Worm (Caenorhabditis elegans) whole organism, young adult: ENCODE measurements around the gene mthf-1.

Source experiments
- C17E4.6 ChIP-seq: fragments of 200-800 bp; sonication (Bioruptor generic); IDR thresholded peaks from 2 replicates; pipeline ENCODE4 v1.3.6; 2022; ENCODE audit warnings: missing genetic modification reagents, missing genetic modification characterization, missing compliant biosample characterization
- F23B12.7 ChIP-seq: sonication (generic microtip); optimal IDR thresholded peaks from 2 replicates; lab custom pipeline; 2017; ENCODE audit warnings: missing genetic modification characterization, mild to moderate bottlenecking, missing compliant biosample characterization, antibody characterized with exemption, moderate library complexity; ENCODE audit not compliant: insufficient read depth
- bed-1 ChIP-seq: fragments of 200-800 bp; sonication (Bioruptor generic); IDR thresholded peaks from 2 replicates; pipeline ENCODE4 v1.3.6; 2022; ENCODE audit warnings: missing genetic modification reagents, missing genetic modification characterization, missing compliant biosample characterization
- bed-2 ChIP-seq: fragments of 200-800 bp; sonication (Bioruptor generic); IDR thresholded peaks from 2 replicates; pipeline ENCODE4 v1.3.6; 2022; ENCODE audit warnings: missing genetic modification reagents, missing genetic modification characterization, missing compliant biosample characterization
- ceh-100 ChIP-seq: fragments of 200-800 bp; sonication (Bioruptor generic); IDR thresholded peaks from 2 replicates; pipeline ENCODE4 v1.3.6; 2022; ENCODE audit warnings: missing genetic modification reagents, missing genetic modification characterization, missing compliant biosample characterization
- fkh-3 ChIP-seq: sonication (generic microtip); optimal IDR thresholded peaks from 2 replicates; lab custom pipeline; 2016; ENCODE audit warnings: mild to moderate bottlenecking, missing genetic modification characterization, missing compliant biosample characterization
- gei-17 ChIP-seq: fragments of 200-800 bp; sonication (Bioruptor generic); optimal IDR thresholded peaks from 2 replicates; lab custom pipeline; 2018; ENCODE audit warnings: mild to moderate bottlenecking, missing genetic modification characterization, missing compliant biosample characterization
- lin-54 ChIP-seq: fragments of 200-800 bp; sonication (Bioruptor generic); optimal IDR thresholded peaks from 2 replicates; lab custom pipeline; 2018; ENCODE audit warnings: mild to moderate bottlenecking, missing genetic modification characterization, missing compliant biosample characterization
- lir-1 ChIP-seq: fragments of 200-800 bp; sonication (Bioruptor generic); conservative IDR thresholded peaks from 2 replicates; pipeline ENCODE4 v1.3.6; 2022; ENCODE audit warnings: missing genetic modification reagents, missing genetic modification characterization, missing compliant biosample characterization
- lsl-1 ChIP-seq: fragments of 200-800 bp; sonication (Bioruptor generic); optimal IDR thresholded peaks from 2 replicates; lab custom pipeline; 2018; ENCODE audit warnings: mild to moderate bottlenecking, missing genetic modification characterization, moderate library complexity, missing compliant biosample characterization
- mcd-1 ChIP-seq: fragments of 200-800 bp; sonication (Bioruptor generic); IDR thresholded peaks from 2 replicates; pipeline ENCODE4 v1.3.6; 2022; ENCODE audit warnings: missing genetic modification reagents, missing genetic modification characterization, missing compliant biosample characterization
- nfya-1 ChIP-seq: sonication (generic microtip); optimal IDR thresholded peaks from 2 replicates; lab custom pipeline; 2017; ENCODE audit warnings: antibody characterized with exemption, missing compliant biosample characterization, missing genetic modification characterization, borderline replicate concordance; ENCODE audit not compliant: insufficient read depth
- rpc-1 ChIP-seq, 2 experiments: fragments of 150-350 bp in 1 of 2; sonication (generic microtip) in 1 of 2; optimal IDR thresholded peaks; 2 replicates each; lab custom pipeline; 2014 to 2018; ENCODE audit warnings: missing biosample characterization in 1 of 2, missing genetic modification characterization in 1 of 2, missing genetic modification reagents in 1 of 2, missing genotype in 1 of 2
- unc-62 ChIP-seq: fragments of 150-350 bp; optimal IDR thresholded peaks from 2 replicates; lab custom pipeline; 2014; ENCODE audit warnings: missing biosample characterization, missing genetic modification reagents, missing genetic modification characterization

DNA sequence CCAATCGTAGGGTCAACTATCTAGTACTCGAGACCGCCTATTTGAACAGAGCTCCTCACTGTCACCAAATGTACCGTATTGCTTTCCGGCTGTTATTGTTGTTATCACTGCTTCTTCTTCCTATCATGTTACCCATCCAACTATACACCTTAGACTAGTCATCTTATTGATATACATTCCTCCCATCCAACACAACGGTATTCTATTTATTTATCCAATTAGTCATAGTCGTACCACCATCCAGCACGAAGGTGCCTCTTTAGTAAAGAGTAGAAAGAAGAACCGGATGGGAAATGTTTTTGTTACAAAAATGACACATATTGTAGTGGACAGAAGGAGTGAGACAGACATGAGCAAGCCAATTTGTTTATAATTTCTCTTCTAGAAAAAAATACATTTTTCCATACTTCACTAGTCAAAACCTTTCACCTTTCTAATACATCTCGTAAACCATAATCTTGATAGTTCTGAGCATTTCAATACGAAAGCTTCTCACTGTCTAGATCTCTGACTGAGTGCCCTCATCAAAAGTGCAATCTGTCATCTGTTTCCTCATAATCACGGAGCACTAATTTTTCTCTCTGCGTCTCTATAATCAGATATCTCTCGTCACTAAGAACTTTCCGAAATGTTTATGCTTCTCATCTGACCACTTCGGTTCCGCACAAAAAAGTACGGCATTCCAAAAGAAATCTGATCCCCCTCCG, 32.7 kb upstream of the mthf-1 start:
- TF ChIP-seq C17E4.6 (GFP tag; lab: Robert Waterston, UW) (no peak), gei-17 (GFP tag; lab: Kevin White, UChicago) (no peak), lin-54 (no peak), mcd-1 (GFP tag; lab: Robert Waterston, UW) (no peak), unc-62 (GFP tag; lab: Kevin White, UChicago) (no peak), bed-2 (GFP tag; lab: Robert Waterston, UW) (no peak), F23B12.7 (tag; lab: Kevin White, UChicago) (no peak), nfya-1 (tag; lab: Kevin White, UChicago) (no peak), fkh-3 (tag; lab: Kevin White, UChicago) (no peak), lsl-1 (GFP tag; lab: Kevin White, UChicago) (no peak), rpc-1 (optimal IDR thresholded peaks at IDR 0.05; lab: Kevin White, UChicago) (no peak), rpc-1 (tag; optimal IDR thresholded peaks at IDR 0.05; lab: Kevin White, UChicago) (no peak), ceh-100 (GFP tag; lab: Robert Waterston, UW) (no peak), lir-1 (GFP tag; lab: Robert Waterston, UW) (no peak), bed-1 (GFP tag; lab: Robert Waterston, UW) (no peak)
